Worm (Caenorhabditis elegans): ENCODE data around the gene C42C1.12.
A peak's percentile ranks its signal among the peaks of the same experiment; 100 is the strongest.

Gene C42C1.12

DNA sequence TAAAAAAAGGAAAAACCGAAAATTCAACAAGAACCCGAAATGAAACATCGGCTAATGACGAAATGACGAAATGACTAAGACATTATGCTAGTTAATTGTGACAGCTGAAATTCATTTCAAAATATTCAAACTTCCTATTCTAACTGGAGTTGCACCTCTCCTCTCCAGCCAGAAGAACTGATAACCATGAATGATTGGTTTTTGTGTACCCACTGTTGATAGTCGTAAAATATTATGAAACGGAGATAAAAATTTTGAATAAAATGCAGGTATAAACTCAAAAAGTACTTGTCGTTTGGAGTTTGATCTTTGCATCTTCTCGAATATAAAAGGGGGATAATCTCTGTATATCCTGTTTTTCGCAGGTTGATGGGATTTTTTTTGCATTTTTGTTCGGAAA, 20.9 kb upstream of the C42C1.12 start:
- TF ChIP-seq nhr-80 (tag; optimal IDR thresholded peaks at IDR 0.05) (peak; percentile 66), rpc-1 (optimal IDR thresholded peaks at IDR 0.05) (no peak), rpc-1 (tag; optimal IDR thresholded peaks at IDR 0.05) (no peak), nfyb-1 (GFP tag; IDR thresholded peaks at IDR 0.05) (no peak), lin-35 (GFP tag; optimal IDR thresholded peaks at IDR 0.05) (no peak), cebp-1 (GFP tag; IDR thresholded peaks at IDR 0.05) (no peak), cebp-1 (tag; optimal IDR thresholded peaks at IDR 0.05) (peak; percentile 59), K11D2.4 (GFP tag; IDR thresholded peaks at IDR 0.05) (no peak)

DNA sequence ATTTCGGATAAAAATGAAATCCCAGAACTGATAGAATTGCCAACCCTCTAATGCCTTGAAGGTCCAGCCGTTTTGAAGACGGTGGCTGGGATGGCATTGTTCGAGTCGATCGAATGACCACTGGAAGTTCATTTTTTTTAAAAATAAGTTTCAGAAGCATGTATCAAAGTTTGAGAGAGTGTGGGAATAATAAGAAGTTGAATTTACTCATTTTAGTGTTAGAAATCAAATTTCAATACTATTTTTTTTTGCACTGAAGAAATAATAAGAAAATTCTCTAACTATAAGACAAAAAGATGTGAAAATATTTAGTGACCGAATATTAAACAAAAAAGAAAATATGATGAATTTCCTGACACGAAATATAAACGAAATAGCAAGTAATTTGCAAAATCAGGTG, 19.2 kb upstream of the C42C1.12 start, which contains the start of gene oac-59:
TSS of gene oac-59 (minus strand) at position 101 of the 400 bp plus-strand sequence.
- TF ChIP-seq aptf-3 (GFP tag; IDR thresholded peaks at IDR 0.05), result no peak
- no peak for TF ChIP-seq madf-10 (tag; optimal IDR thresholded peaks at IDR 0.05)
- no peak for TF ChIP-seq hsf-1 (GFP tag; IDR thresholded peaks at IDR 0.05)
- TF ChIP-seq snpc-3.4 (tag; optimal IDR thresholded peaks at IDR 0.05), result no peak
- TF ChIP-seq B0261.1 (tag; optimal IDR thresholded peaks at IDR 0.05), result no peak
- no peak for TF ChIP-seq atf-7 (tag; optimal IDR thresholded peaks at IDR 0.05)
- TF ChIP-seq ztf-6 (GFP tag; IDR thresholded peaks at IDR 0.05), result no peak
- no peak for TF ChIP-seq lin-54 (GFP tag; optimal IDR thresholded peaks at IDR 0.05)
- no peak for TF ChIP-seq sea-2 (GFP tag; IDR thresholded peaks at IDR 0.05)
- TF ChIP-seq athp-1 (tag; optimal IDR thresholded peaks at IDR 0.05), result no peak
- no peak for TF ChIP-seq ceh-58 (GFP tag; IDR thresholded peaks at IDR 0.05)
- no peak for TF ChIP-seq hlh-26 (GFP tag; conservative IDR thresholded peaks at IDR 0.05)
- TF ChIP-seq xnd-1 (tag; optimal IDR thresholded peaks at IDR 0.05), result no peak

DNA sequence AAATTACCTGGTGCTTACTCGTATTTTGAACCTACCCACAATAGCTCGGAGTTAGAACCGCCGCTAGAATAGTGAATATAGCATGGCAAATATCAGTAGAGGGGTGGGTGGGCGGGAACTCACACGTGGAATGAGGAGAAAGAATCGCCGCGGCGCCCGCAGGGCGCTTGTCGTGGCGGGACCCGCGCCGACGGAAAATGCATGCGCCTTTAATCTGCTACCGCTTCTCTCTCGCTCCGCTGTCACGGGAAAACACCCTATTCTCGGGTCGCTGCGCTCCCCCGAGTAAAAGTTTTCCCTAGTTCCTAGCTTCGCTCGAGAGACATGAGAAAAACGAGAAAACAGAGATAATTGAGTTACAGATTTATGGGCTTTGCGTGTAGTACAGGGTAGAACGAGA, 12.8 kb upstream of the C42C1.12 start:
- peak; percentile 66; the same call in 1 of the 2 replicates for TF ChIP-seq egrh-3 (GFP tag; IDR thresholded peaks at IDR 0.05)
- TF ChIP-seq cebp-2 (GFP tag; IDR thresholded peaks at IDR 0.05), result peak; percentile 74; the same call in 1 of the 2 replicates

DNA sequence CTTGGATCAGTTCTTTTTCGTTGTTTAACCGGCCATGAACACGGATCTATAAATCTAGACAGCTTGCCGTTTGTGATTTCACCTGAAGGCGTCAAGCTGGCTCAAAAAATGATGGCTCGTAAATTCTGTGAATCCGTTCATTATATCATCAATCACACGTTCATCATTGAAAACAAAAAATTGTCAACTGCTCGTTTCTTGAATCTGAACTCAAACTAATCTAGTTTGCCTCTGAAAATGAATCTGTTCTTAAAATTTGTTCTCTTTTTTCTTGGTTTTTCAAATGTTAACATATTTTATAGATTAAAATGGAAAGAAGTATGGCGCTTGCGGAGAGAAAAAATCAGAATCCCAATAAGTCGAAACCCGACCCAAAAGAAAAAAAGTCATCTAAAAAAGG, 8.7 kb upstream of the C42C1.12 start, which contains the start of gene C42C1.8:
TSS of gene C42C1.8 (plus strand) at position 301 of the 400 bp plus-strand sequence.
- TF ChIP-seq tbp1 (GFP tag; optimal IDR thresholded peaks at IDR 0.05) (no peak), mxl-1 (tag; optimal IDR thresholded peaks at IDR 0.05) (no peak), nhr-80 (tag; optimal IDR thresholded peaks at IDR 0.05) (no peak), nfya-1 (tag; optimal IDR thresholded peaks at IDR 0.05; ENCODE audit: borderline replicate concordance, insufficient read depth) (no peak), ceh-40 (GFP tag; IDR thresholded peaks at IDR 0.05) (no peak), hrde-1 (tag; optimal IDR thresholded peaks at IDR 0.05; ENCODE audit: borderline replicate concordance) (no peak), bed-2 (GFP tag; IDR thresholded peaks at IDR 0.05) (no peak), egrh-3 (GFP tag; IDR thresholded peaks at IDR 0.05) (no peak), lsy-27 (tag; optimal IDR thresholded peaks at IDR 0.05; ENCODE audit: borderline replicate concordance, insufficient read depth) (no peak), lin-54 (GFP tag; optimal IDR thresholded peaks at IDR 0.05) (no peak), F22D6.2 (tag; optimal IDR thresholded peaks at IDR 0.05) (no peak), snpc-1.1 (tag; optimal IDR thresholded peaks at IDR 0.05; ENCODE audit: insufficient read depth) (no peak)

DNA sequence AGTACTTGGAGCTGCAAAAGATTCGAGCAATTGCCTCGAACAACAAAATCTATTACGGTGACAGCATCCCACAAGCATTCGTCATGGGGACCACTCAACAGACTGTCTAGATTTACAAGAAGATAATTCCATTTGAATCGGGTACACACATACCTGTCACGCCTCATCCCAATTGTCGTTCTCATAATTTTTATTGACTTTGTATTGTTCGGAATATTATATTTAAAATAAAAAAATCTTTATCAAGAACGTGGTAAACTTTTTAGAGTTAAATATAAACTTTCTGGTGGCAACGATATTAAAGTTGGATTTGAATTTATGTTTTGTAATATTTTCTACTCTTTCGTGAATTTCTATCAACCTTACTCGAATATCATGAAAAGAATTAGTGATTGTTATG, 7.1 kb upstream of the C42C1.12 start, which contains the start of gene C42C1.9:
TSS of gene C42C1.9 (plus strand) at position 301 of the 400 bp plus-strand sequence.
- TF ChIP-seq F37B4.10 (GFP tag; IDR thresholded peaks at IDR 0.05), result no peak
- TF ChIP-seq hlh-26 (GFP tag; conservative IDR thresholded peaks at IDR 0.05), result no peak
- TF ChIP-seq ztf-26 (tag; optimal IDR thresholded peaks at IDR 0.05), result no peak

Data from whole organism, young adult.